Worm (Caenorhabditis elegans) whole organism, late embryonic: ENCODE measurements around the gene clhm-1.

Experiments used
- F13H6.1 ChIP-seq: sonication (generic microtip); optimal IDR thresholded peaks from 2 replicates; lab custom pipeline; 2016; ENCODE audit warnings: missing genetic modification characterization, missing compliant biosample characterization
- K02D7.2 ChIP-seq: sonication (generic microtip); optimal IDR thresholded peaks from 2 replicates; lab custom pipeline; 2017; ENCODE audit warnings: mild to moderate bottlenecking, missing genetic modification characterization, missing compliant biosample characterization
- K09A11.1 ChIP-seq: sonication (generic microtip); optimal IDR thresholded peaks from 2 replicates; lab custom pipeline; 2017; ENCODE audit warnings: antibody characterized with exemption, mild to moderate bottlenecking, missing genetic modification characterization, missing compliant biosample characterization; ENCODE audit not compliant: insufficient read depth
- ahr-1 ChIP-seq: sonication (generic microtip); optimal IDR thresholded peaks from 2 replicates; lab custom pipeline; 2016; ENCODE audit warnings: missing genetic modification characterization, missing compliant biosample characterization
- ama-1 ChIP-seq: fragments of 150-350 bp; optimal IDR thresholded peaks from 2 replicates; lab custom pipeline; 2014
- ceh-22 ChIP-seq: sonication (generic microtip); optimal IDR thresholded peaks from 2 replicates; lab custom pipeline; 2017; ENCODE audit warnings: missing biosample characterization, missing genetic modification characterization
- ceh-24 ChIP-seq: sonication (generic microtip); optimal IDR thresholded peaks from 2 replicates; lab custom pipeline; 2016; ENCODE audit warnings: mild to moderate bottlenecking, missing genetic modification characterization, missing compliant biosample characterization
- ceh-30 ChIP-seq: fragments of 150-350 bp; optimal IDR thresholded peaks from 2 replicates; lab custom pipeline; 2014; ENCODE audit warnings: missing biosample characterization, missing genetic modification characterization
- ceh-34 ChIP-seq: sonication (generic microtip); optimal IDR thresholded peaks from 2 replicates; lab custom pipeline; 2016; ENCODE audit warnings: mild to moderate bottlenecking, missing genetic modification characterization, missing compliant biosample characterization
- ceh-45 ChIP-seq: fragments of 200-800 bp; sonication (Bioruptor generic); IDR thresholded peaks from 2 replicates; pipeline ENCODE4 v1.3.6; 2022; ENCODE audit warnings: missing genetic modification reagents, missing genetic modification characterization, missing compliant biosample characterization
- ceh-48 ChIP-seq: sonication (generic microtip); optimal IDR thresholded peaks from 2 replicates; lab custom pipeline; 2016; ENCODE audit warnings: missing genetic modification characterization, inconsistent platforms, missing compliant biosample characterization
- ceh-6 ChIP-seq: fragments of 200-800 bp; sonication (Bioruptor generic); optimal IDR thresholded peaks from 2 replicates; lab custom pipeline; 2018; ENCODE audit warnings: mild to moderate bottlenecking, missing genetic modification characterization, missing compliant biosample characterization
- che-1 ChIP-seq: sonication (generic microtip); optimal IDR thresholded peaks from 2 replicates; lab custom pipeline; 2016; ENCODE audit warnings: mild to moderate bottlenecking, missing genetic modification characterization, missing compliant biosample characterization
- dmd-4 ChIP-seq: sonication (generic microtip); optimal IDR thresholded peaks from 2 replicates; lab custom pipeline; 2016; ENCODE audit warnings: borderline replicate concordance, missing genetic modification characterization, missing compliant biosample characterization
- dve-1 ChIP-seq: sonication (generic microtip); optimal IDR thresholded peaks from 2 replicates; lab custom pipeline; 2017; ENCODE audit warnings: antibody characterized with exemption, mild to moderate bottlenecking, missing genetic modification characterization, missing compliant biosample characterization
- eyg-1 ChIP-seq: sonication (generic microtip); optimal IDR thresholded peaks from 2 replicates; lab custom pipeline; 2016; ENCODE audit warnings: missing genotype, missing genetic modification characterization, missing compliant biosample characterization
- fkh-6 ChIP-seq: sonication (generic microtip); optimal IDR thresholded peaks from 2 replicates; lab custom pipeline; 2016; ENCODE audit warnings: missing genetic modification characterization, missing compliant biosample characterization
- hlh-13 ChIP-seq: fragments of 200-800 bp; sonication (Bioruptor generic); optimal IDR thresholded peaks from 2 replicates; lab custom pipeline; 2018; ENCODE audit warnings: mild to moderate bottlenecking, missing genetic modification characterization, missing compliant biosample characterization
- hlh-15 ChIP-seq: sonication (generic microtip); optimal IDR thresholded peaks from 2 replicates; lab custom pipeline; 2016; ENCODE audit warnings: missing genetic modification characterization, missing compliant biosample characterization
- lin-11 ChIP-seq: fragments of 200-800 bp; sonication (Bioruptor generic); optimal IDR thresholded peaks from 2 replicates; lab custom pipeline; 2018; ENCODE audit warnings: mild to moderate bottlenecking, missing genetic modification characterization, missing compliant biosample characterization
- madf-2 ChIP-seq: sonication (generic microtip); optimal IDR thresholded peaks from 2 replicates; lab custom pipeline; 2017; ENCODE audit warnings: missing genetic modification characterization, missing compliant biosample characterization
- mec-3 ChIP-seq: sonication (generic microtip); optimal IDR thresholded peaks from 2 replicates; lab custom pipeline; 2016; ENCODE audit warnings: borderline replicate concordance, missing genetic modification characterization, missing compliant biosample characterization
- nfya-1 ChIP-seq: sonication (generic microtip); optimal IDR thresholded peaks from 2 replicates; lab custom pipeline; 2017; ENCODE audit warnings: missing genetic modification characterization, mild to moderate bottlenecking, missing compliant biosample characterization, antibody characterized with exemption, moderate library complexity
- nhr-232 ChIP-seq: sonication (generic microtip); optimal IDR thresholded peaks from 2 replicates; lab custom pipeline; 2016; ENCODE audit warnings: missing genetic modification characterization, missing compliant biosample characterization
- npax-4 ChIP-seq: sonication (generic microtip); optimal IDR thresholded peaks from 2 replicates; lab custom pipeline; 2016; ENCODE audit warnings: missing genetic modification characterization, missing compliant biosample characterization
- pax-1 ChIP-seq: fragments of 150-350 bp; optimal IDR thresholded peaks from 2 replicates; lab custom pipeline; 2014; ENCODE audit warnings: missing biosample characterization, missing genetic modification characterization
- pha-2 ChIP-seq: sonication (generic microtip); optimal IDR thresholded peaks from 2 replicates; lab custom pipeline; 2017; ENCODE audit warnings: mild to moderate bottlenecking, missing genetic modification characterization, missing compliant biosample characterization
- pha-4 ChIP-seq: fragments of 150-350 bp; optimal IDR thresholded peaks from 2 replicates; lab custom pipeline; 2018; ENCODE audit warnings: missing biosample characterization, missing genetic modification reagents, missing genetic modification characterization
- pqm-1 ChIP-seq: sonication (generic microtip); optimal IDR thresholded peaks from 2 replicates; lab custom pipeline; 2016; ENCODE audit warnings: missing genetic modification characterization, missing compliant biosample characterization
- sox-2 ChIP-seq: fragments of 200-800 bp; sonication (Bioruptor generic); IDR thresholded peaks from 2 replicates; pipeline ENCODE4 v1.3.6; 2022; ENCODE audit warnings: missing genetic modification reagents, missing genetic modification characterization, missing compliant biosample characterization
- sox-4 ChIP-seq: sonication (generic microtip); optimal IDR thresholded peaks from 2 replicates; lab custom pipeline; 2017; ENCODE audit warnings: mild to moderate bottlenecking, missing genetic modification characterization, inconsistent platforms, missing compliant biosample characterization
- syd-9 ChIP-seq: sonication (generic microtip); optimal IDR thresholded peaks from 2 replicates; lab custom pipeline; 2016; ENCODE audit warnings: mild to moderate bottlenecking, missing genetic modification characterization, moderate library complexity, missing compliant biosample characterization
- tbx-2 ChIP-seq: sonication (generic microtip); optimal IDR thresholded peaks from 2 replicates; lab custom pipeline; 2016; ENCODE audit warnings: missing genetic modification characterization, missing compliant biosample characterization
- ttx-3 ChIP-seq: sonication (generic microtip); optimal IDR thresholded peaks from 2 replicates; lab custom pipeline; 2016; ENCODE audit warnings: missing genetic modification reagents, missing genetic modification characterization, missing compliant biosample characterization
- unc-55 ChIP-seq: sonication (generic microtip); optimal IDR thresholded peaks from 2 replicates; lab custom pipeline; 2017; ENCODE audit warnings: missing biosample characterization, missing genetic modification reagents, missing genetic modification characterization
- unc-86 ChIP-seq: sonication (generic microtip); optimal IDR thresholded peaks from 2 replicates; lab custom pipeline; 2016; ENCODE audit warnings: missing genetic modification characterization, missing compliant biosample characterization
- zip-5 ChIP-seq: sonication (generic microtip); optimal IDR thresholded peaks from 2 replicates; lab custom pipeline; 2016; ENCODE audit warnings: missing genetic modification characterization, missing compliant biosample characterization

clhm-1 gene

DNA sequence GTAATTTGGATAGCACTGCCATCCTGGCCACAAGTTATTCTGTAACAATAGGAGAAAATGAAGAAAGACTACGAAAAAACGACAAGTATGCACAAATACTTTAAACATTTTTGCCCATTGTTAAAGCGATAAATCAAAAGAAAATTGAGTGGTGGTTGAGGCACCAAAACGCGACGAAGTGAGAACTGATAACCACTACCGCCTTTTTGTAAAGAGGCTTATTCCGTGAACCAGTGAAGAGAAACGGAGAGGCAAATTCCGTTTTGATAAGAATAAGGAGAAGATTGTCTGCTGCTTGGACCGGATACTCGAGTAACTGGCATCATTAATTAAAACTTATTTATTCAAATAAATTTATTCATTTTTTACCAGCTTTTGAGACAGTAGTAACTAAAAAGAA lies 12.9 kb upstream of the clhm-1 start, which contains the start of gene pmp-1:
TSS of gene pmp-1 (minus strand) at position 39 of the 400 bp plus-strand sequence.
- TF ChIP-seq ceh-24 (tag; lab: Kevin White, UChicago), result no peak
- TF ChIP-seq syd-9 (tag; lab: Kevin White, UChicago), result no peak
- no peak for TF ChIP-seq che-1
- TF ChIP-seq zip-5 (tag; lab: Kevin White, UChicago), result no peak
- no peak for TF ChIP-seq ceh-22
- TF ChIP-seq hlh-15 (tag; lab: Kevin White, UChicago), result no peak
- no peak for TF ChIP-seq unc-86 (tag; lab: Kevin White, UChicago)
- no peak for TF ChIP-seq unc-55 (GFP tag; lab: Kevin White, UChicago)
- no peak for TF ChIP-seq pha-2 (tag; lab: Kevin White, UChicago)
- TF ChIP-seq ceh-45 (GFP tag; lab: Robert Waterston, UW), result no peak
- TF ChIP-seq ahr-1, result no peak
- TF ChIP-seq tbx-2 (tag; lab: Kevin White, UChicago), result no peak
- no peak for TF ChIP-seq ceh-48
- TF ChIP-seq madf-2 (tag; lab: Kevin White, UChicago), result no peak
- no peak for TF ChIP-seq ttx-3 (tag; lab: Kevin White, UChicago)

DNA sequence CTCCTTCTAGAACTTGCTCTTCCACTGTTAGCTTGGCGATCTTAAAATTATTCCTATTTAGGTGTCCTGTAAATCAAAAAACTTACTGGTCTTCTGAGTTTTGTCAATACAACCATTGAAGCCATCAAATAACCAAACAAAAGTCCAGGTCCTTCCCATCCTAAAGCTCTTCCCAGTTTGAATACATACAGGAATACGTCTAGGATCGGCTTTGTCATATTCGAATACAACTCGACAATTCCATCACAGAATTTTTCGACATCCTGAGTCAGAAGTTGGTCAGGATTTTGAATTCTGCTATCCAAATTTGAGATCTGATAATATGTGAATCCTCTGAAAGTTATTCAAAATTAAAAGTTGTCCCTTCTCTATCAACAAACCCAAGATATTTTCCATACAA lies 11.5 kb upstream of the clhm-1 start:
- TF ChIP-seq K09A11.1 (tag; lab: Kevin White, UChicago) (no peak), zip-5 (tag; lab: Kevin White, UChicago) (no peak), fkh-6 (tag; lab: Kevin White, UChicago) (no peak), ama-1 (lab: Kevin White, UChicago) (no peak), ceh-45 (GFP tag; lab: Robert Waterston, UW) (no peak), mec-3 (no peak), pqm-1 (tag; lab: Kevin White, UChicago) (no peak), che-1 (no peak), pha-4 (tag; lab: Kevin White, UChicago) (no peak), nfya-1 (tag; lab: Kevin White, UChicago) (no peak), pax-1 (no peak), dve-1 (no peak), ceh-30 (no peak), dmd-4 (tag; lab: Kevin White, UChicago) (no peak), nhr-232 (tag; lab: Kevin White, UChicago) (no peak)

DNA sequence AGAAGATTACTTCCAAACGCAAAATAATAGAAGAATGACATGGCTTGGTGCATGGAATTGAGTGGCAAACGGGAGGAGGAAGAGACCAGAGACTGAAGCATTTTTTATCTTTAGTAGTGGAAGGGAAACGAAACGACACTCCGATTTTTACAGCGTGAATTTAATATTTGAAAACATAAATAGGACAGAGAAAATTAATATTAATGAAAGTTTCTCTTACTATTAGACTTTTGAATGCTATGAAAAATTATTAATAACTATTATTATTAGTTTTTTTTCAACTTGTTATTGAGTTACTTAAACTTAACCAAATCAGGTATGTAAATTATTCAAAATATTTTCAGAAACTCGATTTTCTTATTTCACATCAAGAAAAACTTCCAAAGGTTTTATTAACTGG lies 9.3 kb upstream of the clhm-1 start, which contains the start of gene C44B7.7:
TSS of gene C44B7.7 (minus strand) at position 101 of the 400 bp plus-strand sequence.
- TF ChIP-seq che-1, result no peak
- no peak for TF ChIP-seq ceh-6
- TF ChIP-seq lin-11, result no peak
- TF ChIP-seq hlh-13 (GFP tag; lab: Kevin White, UChicago), result no peak
- TF ChIP-seq fkh-6 (tag; lab: Kevin White, UChicago), result no peak
- no peak for TF ChIP-seq tbx-2 (tag; lab: Kevin White, UChicago)
- TF ChIP-seq unc-86 (tag; lab: Kevin White, UChicago), result no peak
- no peak for TF ChIP-seq ttx-3 (tag; lab: Kevin White, UChicago)
- TF ChIP-seq unc-55 (GFP tag; lab: Kevin White, UChicago), result no peak
- no peak for TF ChIP-seq F13H6.1 (tag; lab: Kevin White, UChicago)
- no peak for TF ChIP-seq eyg-1 (tag; lab: Kevin White, UChicago)
- no peak for TF ChIP-seq nfya-1 (tag; lab: Kevin White, UChicago)
- no peak for TF ChIP-seq mec-3
- TF ChIP-seq npax-4 (tag; lab: Kevin White, UChicago), result no peak
- TF ChIP-seq ama-1 (lab: Kevin White, UChicago), result no peak
- TF ChIP-seq, all 69 proteins: peak for 0

DNA sequence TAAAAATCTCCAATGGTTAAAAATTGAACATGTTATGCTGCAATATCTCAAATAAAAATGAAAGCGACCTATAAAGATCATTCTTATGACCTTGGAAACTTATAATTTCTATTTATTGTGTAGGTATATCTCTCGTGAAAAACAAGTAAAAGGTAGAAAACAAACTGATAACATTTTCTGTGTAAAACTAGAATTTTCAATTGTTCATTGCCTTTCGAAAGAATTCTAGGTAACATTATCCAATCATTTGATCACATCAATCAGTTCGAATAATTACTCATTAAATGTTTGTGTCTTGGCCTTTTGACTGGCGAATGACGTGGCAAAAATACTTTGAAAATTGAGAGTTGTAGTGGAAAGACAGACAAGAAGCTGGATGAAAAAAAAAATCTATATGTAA lies 7.1 kb upstream of the clhm-1 start:
- TF ChIP-seq ceh-34 (tag; lab: Kevin White, UChicago) (no peak), sox-4 (tag; lab: Kevin White, UChicago) (no peak), eyg-1 (tag; lab: Kevin White, UChicago) (no peak), K02D7.2 (no peak), dmd-4 (tag; lab: Kevin White, UChicago) (no peak), sox-2 (GFP tag; lab: Robert Waterston, UW) (no peak)
